Fruit fly (Drosophila melanogaster): ENCODE results near the gene MICAL-like.

- TF ChIP-seq CG7368 (GFP tag; optimal IDR thresholded peaks at IDR 0.05) (no peak), topi (GFP tag; optimal IDR thresholded peaks at IDR 0.05) (no peak), spab (GFP tag; optimal IDR thresholded peaks at IDR 0.05) (no peak), CG11294 (GFP tag; IDR thresholded peaks at IDR 0.05) (no peak), Hr38 (GFP tag; optimal IDR thresholded peaks at IDR 0.05) (no peak), CG6792 (GFP tag; optimal IDR thresholded peaks at IDR 0.05) (no peak), fd59A (GFP tag; optimal IDR thresholded peaks at IDR 0.05) (no peak), acj6 (GFP tag; optimal IDR thresholded peaks at IDR 0.05) (no peak), Eip93F (GFP tag; optimal IDR thresholded peaks at IDR 0.05) (no peak), fd85E (GFP tag; optimal IDR thresholded peaks at IDR 0.05) (no peak), CG11902 (GFP tag; optimal IDR thresholded peaks at IDR 0.05) (no peak)
Measured at dm6 chr3L:13033361-13033760, 18.2 kb upstream of the MICAL-like start.
